Worm (Caenorhabditis elegans) whole organism, young adult: ENCODE measurements around the gene spch-1.

Experiments
- K11D2.4 ChIP-seq: fragments of 200-800 bp; sonication (Bioruptor generic); IDR thresholded peaks from 2 replicates; pipeline ENCODE4 v1.3.6; 2022; ENCODE audit warnings: missing genetic modification reagents, missing genetic modification characterization, missing compliant biosample characterization
- T07F8.4 ChIP-seq: sonication (generic microtip); optimal IDR thresholded peaks from 2 replicates; lab custom pipeline; 2016; ENCODE audit warnings: mild to moderate bottlenecking, missing genetic modification characterization, moderate library complexity, missing compliant biosample characterization
- ZK185.1 ChIP-seq: sonication (generic microtip); optimal IDR thresholded peaks from 2 replicates; lab custom pipeline; 2016; ENCODE audit warnings: mild to moderate bottlenecking, missing genetic modification characterization, missing compliant biosample characterization; ENCODE audit not compliant: poor library complexity, severe bottlenecking
- aptf-2 ChIP-seq: fragments of 200-800 bp; sonication (Bioruptor generic); conservative IDR thresholded peaks from 2 replicates; pipeline ENCODE4 v1.3.6; 2022; ENCODE audit warnings: missing genetic modification reagents, missing genetic modification characterization, missing compliant biosample characterization
- attf-3 ChIP-seq: fragments of 200-800 bp; sonication (Bioruptor generic); conservative IDR thresholded peaks from 2 replicates; pipeline ENCODE4 v1.3.6; 2022; ENCODE audit warnings: missing genetic modification reagents, missing genetic modification characterization, missing compliant biosample characterization
- attf-5 ChIP-seq: fragments of 200-800 bp; sonication (Bioruptor generic); optimal IDR thresholded peaks from 2 replicates; lab custom pipeline; 2018; ENCODE audit warnings: mild to moderate bottlenecking, missing genetic modification characterization, missing compliant biosample characterization
- ceh-40 ChIP-seq: fragments of 200-800 bp; sonication (Bioruptor generic); IDR thresholded peaks from 2 replicates; pipeline ENCODE4 v1.3.6; 2022; ENCODE audit warnings: missing genetic modification characterization, missing compliant biosample characterization
- die-1 ChIP-seq: sonication (generic microtip); optimal IDR thresholded peaks from 2 replicates; lab custom pipeline; 2016; ENCODE audit warnings: missing genotype, mild to moderate bottlenecking, missing genetic modification characterization, missing compliant biosample characterization
- dpff-1 ChIP-seq: sonication (generic microtip); optimal IDR thresholded peaks from 2 replicates; lab custom pipeline; 2017; ENCODE audit warnings: mild to moderate bottlenecking, missing genetic modification characterization, missing compliant biosample characterization
- fkh-3 ChIP-seq: sonication (generic microtip); optimal IDR thresholded peaks from 2 replicates; lab custom pipeline; 2016; ENCODE audit warnings: mild to moderate bottlenecking, missing genetic modification characterization, missing compliant biosample characterization
- madf-3 ChIP-seq: fragments of 200-800 bp; sonication (Bioruptor generic); IDR thresholded peaks from 2 replicates; pipeline ENCODE4 v1.3.6; 2022; ENCODE audit warnings: missing genetic modification reagents, missing genetic modification characterization, missing compliant biosample characterization
- nfya-2 ChIP-seq: fragments of 200-800 bp; sonication (Bioruptor generic); IDR thresholded peaks from 2 replicates; pipeline ENCODE4 v1.3.6; 2022; ENCODE audit warnings: missing genetic modification reagents, missing genetic modification characterization, missing compliant biosample characterization
- nhr-80 ChIP-seq: sonication (generic microtip); optimal IDR thresholded peaks from 2 replicates; lab custom pipeline; 2016; ENCODE audit warnings: missing genetic modification characterization, missing compliant biosample characterization
- pha-4 ChIP-seq: fragments of 150-350 bp; sonication (generic microtip); optimal IDR thresholded peaks from 2 replicates; lab custom pipeline; 2014; ENCODE audit warnings: missing biosample characterization, missing genetic modification reagents, missing genetic modification characterization
- sdz-38 ChIP-seq: sonication (generic microtip); optimal IDR thresholded peaks from 2 replicates; lab custom pipeline; 2016; ENCODE audit warnings: missing genotype, missing genetic modification characterization, missing compliant biosample characterization
- sea-2 ChIP-seq: fragments of 200-800 bp; sonication (Bioruptor generic); IDR thresholded peaks from 2 replicates; pipeline ENCODE4 v1.3.6; 2022; ENCODE audit warnings: missing genetic modification characterization, missing compliant biosample characterization
- snpc-4 ChIP-seq, 5 experiments: fragments of 150-350 bp in 1 of 5; sonication (generic microtip) in 4 of 5; optimal IDR thresholded peaks; 2 replicates each; lab custom pipeline; 2014 to 2018; ENCODE audit warnings: missing genetic modification characterization in 5 of 5, missing biosample characterization in 3 of 5, antibody characterized with exemption in 2 of 5, mild to moderate bottlenecking in 2 of 5, missing compliant biosample characterization in 2 of 5, missing genotype in 2 of 5, moderate library complexity in 2 of 5, missing genetic modification reagents in 1 of 5
- somi-1 ChIP-seq: fragments of 200-800 bp; sonication (Bioruptor generic); optimal IDR thresholded peaks from 2 replicates; lab custom pipeline; 2018; ENCODE audit warnings: mild to moderate bottlenecking, missing genetic modification characterization, missing compliant biosample characterization
- tbp1 ChIP-seq: fragments of 200-800 bp; sonication (Bioruptor generic); optimal IDR thresholded peaks from 2 replicates; lab custom pipeline; 2018; ENCODE audit warnings: mild to moderate bottlenecking, missing genetic modification characterization, missing compliant biosample characterization
- zim-3 ChIP-seq: sonication (generic microtip); optimal IDR thresholded peaks from 2 replicates; lab custom pipeline; 2017; ENCODE audit warnings: mild to moderate bottlenecking, missing genetic modification characterization, moderate library complexity, missing compliant biosample characterization

The spch-1 gene

DNA sequence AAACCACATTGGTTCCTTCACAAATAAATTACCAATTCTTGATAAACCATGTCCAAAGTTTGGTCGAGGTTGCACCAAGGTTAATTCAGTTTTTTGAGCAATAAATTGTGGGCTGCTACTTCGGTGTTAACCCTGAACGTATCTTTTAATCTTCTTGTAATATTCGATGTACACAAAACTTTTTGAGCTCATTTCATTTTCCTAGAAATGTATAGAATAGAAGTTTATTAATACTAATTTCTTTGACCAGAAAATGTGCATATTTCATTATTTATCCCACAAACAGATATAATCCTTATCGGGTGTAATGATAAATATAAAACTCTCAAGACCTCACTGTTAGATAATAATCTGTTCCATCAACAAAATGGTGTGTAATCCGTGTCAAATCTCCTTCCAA lies 47.4 kb downstream of the spch-1 start:
- TF ChIP-seq attf-5 (GFP tag; lab: Kevin White, UChicago) (no peak), ZK185.1 (no peak), nfya-2 (GFP tag; lab: Robert Waterston, UW) (no peak), K11D2.4 (GFP tag; lab: Robert Waterston, UW) (no peak), aptf-2 (GFP tag; lab: Robert Waterston, UW) (no peak), madf-3 (GFP tag; lab: Robert Waterston, UW) (no peak), pha-4 (no peak), sea-2 (GFP tag; lab: Robert Waterston, UW) (no peak), ceh-40 (no peak), sdz-38 (no peak), fkh-3 (tag; lab: Kevin White, UChicago) (no peak), die-1 (tag; lab: Kevin White, UChicago) (no peak), attf-3 (GFP tag; lab: Robert Waterston, UW) (no peak)

DNA sequence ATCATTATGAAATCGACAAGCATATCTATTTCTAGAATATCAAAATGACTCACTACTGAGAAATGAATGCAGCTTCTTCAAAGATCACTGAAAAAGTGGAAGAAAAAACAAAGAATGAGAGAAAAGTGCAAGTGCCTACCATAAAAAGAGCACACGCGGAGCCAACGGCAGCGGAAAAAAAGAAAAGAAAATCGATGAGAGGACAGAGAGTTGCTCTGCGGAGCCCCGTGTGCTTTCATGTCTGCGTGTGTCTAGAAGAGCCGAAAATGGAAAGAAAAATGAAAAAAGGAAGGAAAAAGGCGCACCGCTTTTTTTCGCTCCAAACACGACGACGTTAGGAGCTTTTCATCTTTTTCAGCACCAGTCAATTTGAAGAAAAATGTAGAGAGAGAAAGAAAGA lies 48.6 kb downstream of the spch-1 start, which contains the start of gene ipla-7:
Gene ipla-7, minus strand, starts transcription at position 122 of the 400 bp plus-strand sequence.
- no peak for TF ChIP-seq tbp1 (GFP tag; lab: Kevin White, UChicago)
- no peak for TF ChIP-seq snpc-4 (GFP tag; optimal IDR thresholded peaks at IDR 0.05; lab: Kevin White, UChicago)
- no peak for TF ChIP-seq snpc-4 (tag; optimal IDR thresholded peaks at IDR 0.05; lab: Kevin White, UChicago)
- no peak for TF ChIP-seq T07F8.4 (tag; lab: Kevin White, UChicago)
- TF ChIP-seq die-1 (tag; lab: Kevin White, UChicago), result no peak
- TF ChIP-seq dpff-1 (tag; lab: Kevin White, UChicago), result no peak
- TF ChIP-seq somi-1 (GFP tag; lab: Kevin White, UChicago), result no peak
- no peak for TF ChIP-seq zim-3 (tag; lab: Kevin White, UChicago)
- TF ChIP-seq nhr-80, result peak; percentile 16
